Fruit fly (Drosophila melanogaster): ENCODE data around the gene CG34027.

- no peak for TF ChIP-seq Hr83 (GFP tag; optimal IDR thresholded peaks at IDR 0.05; ENCODE audit: poor library complexity, severe bottlenecking)
- TF ChIP-seq Jra (GFP tag; optimal IDR thresholded peaks at IDR 0.05): no peak
- TF ChIP-seq lola (GFP tag; optimal IDR thresholded peaks at IDR 0.05): no peak
- TF ChIP-seq dsf (GFP tag; optimal IDR thresholded peaks at IDR 0.05; ENCODE audit: borderline replicate concordance): no peak
- TF ChIP-seq Dfd (GFP tag; optimal IDR thresholded peaks at IDR 0.05): no peak
Measured at dm6 chr3R:25102253-25102652, 6.6 kb downstream of the CG34027 start, which contains the start of gene CG45095.

Measured in whole organism, wandering third instar larva.